Worm (Caenorhabditis elegans): Measurements from ENCODE around the gene srbc-17.

The srbc-17 gene

ce11 chrV:2183162-2183561 is 5.6 kb downstream of the srbc-17 start, which contains the start of gene cyp-33C2:
Gene cyp-33C2 (plus strand): TSS chrV:2183488.
- TF ChIP-seq pax-3 (tag; optimal IDR thresholded peaks at IDR 0.05) (no peak), efl-1 (optimal IDR thresholded peaks at IDR 0.05) (peak in 1 of 2 experiments; percentile 2), efl-1 (GFP tag; optimal IDR thresholded peaks at IDR 0.05 in 1 of 2) (peak in 1 of 2 experiments; percentile 84)

- TF ChIP-seq ces-1 (GFP tag; optimal IDR thresholded peaks at IDR 0.05) (no peak), elt-2 (tag; optimal IDR thresholded peaks at IDR 0.05) (no peak), ama-1 (optimal IDR thresholded peaks at IDR 0.05) (no peak), dpl-1 (GFP tag; optimal IDR thresholded peaks at IDR 0.05) (peak in 1 of 3 experiments; percentile 1), mef-2 (tag; optimal IDR thresholded peaks at IDR 0.05) (no peak), nhr-47 (tag; optimal IDR thresholded peaks at IDR 0.05) (no peak), egl-13 (tag; optimal IDR thresholded peaks at IDR 0.05) (no peak), ceh-8 (GFP tag; optimal IDR thresholded peaks at IDR 0.05) (no peak), F16B12.6 (tag; optimal IDR thresholded peaks at IDR 0.05) (no peak), pax-3 (tag; optimal IDR thresholded peaks at IDR 0.05) (no peak), efl-1 (optimal IDR thresholded peaks at IDR 0.05) (no peak), efl-1 (GFP tag; optimal IDR thresholded peaks at IDR 0.05 in 1 of 2) (peak in 1 of 2 experiments; percentile 10), unc-62 (GFP tag; optimal IDR thresholded peaks at IDR 0.05) (no peak)
These were observed 8.0 kb downstream of the srbc-17 start for ce11 chrV:2185486-2185885.

ce11 chrV:2187864-2188345 is 10.4 kb downstream of the srbc-17 start, which contains the start of gene Y5H2B.3:
Gene Y5H2B.3 (plus strand): TSS chrV:2188295.
- TF ChIP-seq irx-1 (tag; optimal IDR thresholded peaks at IDR 0.05) (no peak), nhr-28 (tag; optimal IDR thresholded peaks at IDR 0.05) (no peak), C04F5.9 (tag; optimal IDR thresholded peaks at IDR 0.05) (no peak), ceh-88 (GFP tag; IDR thresholded peaks at IDR 0.05) (no peak), fkh-4 (tag; optimal IDR thresholded peaks at IDR 0.05; ENCODE audit: borderline replicate concordance) (no peak), ztf-11 (tag; optimal IDR thresholded peaks at IDR 0.05) (no peak), vab-15 (tag; optimal IDR thresholded peaks at IDR 0.05) (no peak), sup-37 (GFP tag; optimal IDR thresholded peaks at IDR 0.05) (no peak), nhr-71 (tag; optimal IDR thresholded peaks at IDR 0.05) (no peak), lin-39 (tag; optimal IDR thresholded peaks at IDR 0.05) (no peak), ets-5 (GFP tag; IDR thresholded peaks at IDR 0.05) (no peak), ceh-82 (tag; optimal IDR thresholded peaks at IDR 0.05) (no peak), ceh-63 (GFP tag; optimal IDR thresholded peaks at IDR 0.05) (no peak), efl-3 (GFP tag; optimal IDR thresholded peaks at IDR 0.05) (no peak), xbp-1 (tag; optimal IDR thresholded peaks at IDR 0.05) (no peak), lsy-2 (tag; optimal IDR thresholded peaks at IDR 0.05) (no peak), fkh-10 (GFP tag; optimal IDR thresholded peaks at IDR 0.05) (no peak), snu-23 (GFP tag; optimal IDR thresholded peaks at IDR 0.05) (no peak), ces-1 (GFP tag; optimal IDR thresholded peaks at IDR 0.05) (no peak), rnt-1 (tag; optimal IDR thresholded peaks at IDR 0.05) (no peak)

DNA sequence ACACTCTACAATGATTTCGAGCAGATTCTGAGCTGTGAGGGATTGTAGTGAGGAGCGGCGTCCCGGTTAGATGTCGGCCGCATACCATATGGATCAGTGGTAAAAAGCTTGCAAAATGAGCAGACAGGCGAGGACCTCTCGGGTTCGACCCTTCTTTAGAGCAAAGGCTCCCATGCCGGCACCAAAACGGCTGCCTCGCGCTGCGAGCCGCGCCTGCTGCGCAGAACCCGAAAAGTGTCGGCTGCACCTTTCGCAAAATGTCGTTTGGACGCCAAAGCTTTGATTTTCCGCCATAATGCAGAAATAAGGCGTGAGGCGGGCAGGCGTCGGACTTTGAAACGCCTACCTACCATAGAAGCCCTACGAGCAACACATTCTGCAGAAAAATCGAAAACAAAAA is 12.9 kb downstream of the srbc-17 start:
- TF ChIP-seq nhr-12 (tag; optimal IDR thresholded peaks at IDR 0.05), result no peak

DNA sequence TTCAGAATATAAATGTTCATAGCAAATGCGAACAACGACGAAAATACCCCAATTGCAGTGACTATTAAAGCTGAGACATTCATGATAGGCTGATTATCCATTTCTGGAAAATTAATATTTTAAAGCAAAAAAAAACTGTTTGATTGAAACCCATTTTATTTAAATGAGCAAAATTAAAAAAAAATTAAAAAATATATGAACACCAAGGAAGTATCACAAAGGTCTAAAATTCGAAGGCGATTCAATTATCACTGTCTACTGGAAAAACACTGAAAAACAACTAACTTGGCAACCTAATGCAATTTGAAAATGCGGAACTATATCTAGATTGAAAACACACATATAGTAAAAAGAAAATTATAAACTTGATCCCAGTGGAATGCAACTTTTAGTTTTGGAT is 13.6 kb downstream of the srbc-17 start, which contains the start of gene srbc-42:
Gene srbc-42, minus strand, starts transcription at position 101 of the 400 bp plus-strand sequence.
- TF ChIP-seq nhr-20 (tag; optimal IDR thresholded peaks at IDR 0.05) (no peak), swsn-7 (tag; optimal IDR thresholded peaks at IDR 0.05) (no peak), isw-1 (GFP tag; IDR thresholded peaks at IDR 0.05) (no peak), nhr-19 (GFP tag; conservative IDR thresholded peaks at IDR 0.05) (no peak), lin-35 (GFP tag; optimal IDR thresholded peaks at IDR 0.05) (no peak), nhr-28 (tag; optimal IDR thresholded peaks at IDR 0.05) (no peak), C04F5.9 (tag; optimal IDR thresholded peaks at IDR 0.05) (no peak), lir-3 (tag; optimal IDR thresholded peaks at IDR 0.05; ENCODE audit: poor library complexity) (no peak), ztf-11 (tag; optimal IDR thresholded peaks at IDR 0.05) (no peak)

All from whole organism, L1 larva.